Fruit fly (Drosophila melanogaster): Measurements from ENCODE around the gene Crg-1.

Gene Crg-1

DNA sequence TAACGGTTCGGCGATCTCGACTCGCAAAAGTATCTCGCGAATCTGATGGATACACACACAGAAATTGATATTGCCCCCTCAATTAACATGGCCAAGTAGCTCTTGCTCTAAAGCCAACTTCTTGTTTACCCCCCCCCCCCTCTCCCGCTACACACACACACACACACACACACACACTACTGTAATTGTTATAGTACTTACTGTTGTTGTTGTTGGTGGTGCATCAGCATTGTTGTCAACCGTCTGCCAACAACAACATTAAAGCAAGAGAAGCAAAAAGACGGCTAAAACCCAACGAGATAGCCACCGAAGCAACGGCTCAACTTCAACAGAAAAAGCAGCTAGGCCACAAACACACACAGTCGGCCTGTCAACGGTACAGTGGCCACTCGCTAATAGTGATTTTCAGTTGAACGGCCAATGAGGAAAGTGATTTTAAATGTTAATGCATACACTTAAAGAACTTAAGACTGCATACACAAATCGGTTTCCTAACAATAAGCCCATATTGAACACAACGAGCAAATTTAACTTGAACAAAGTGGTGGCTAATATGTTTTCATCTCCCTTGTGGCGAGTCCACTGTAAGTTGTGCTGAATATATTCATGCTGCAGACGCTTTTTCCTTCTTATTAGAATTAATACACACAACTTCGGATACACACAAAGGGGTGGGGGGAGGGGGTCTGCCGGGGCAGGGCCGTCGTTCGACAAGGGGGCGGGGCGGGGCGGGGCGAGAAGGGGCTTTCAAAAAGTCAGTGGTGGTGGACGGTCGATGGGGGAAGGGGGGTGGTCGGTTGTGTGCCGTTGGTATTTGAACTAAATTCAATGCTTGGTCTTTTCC lies 42.6 kb upstream of the Crg-1 start (continued):
- TF ChIP-seq Eip78C (GFP tag) (peak; percentile 86), CG15336 (GFP tag; IDR thresholded peaks at IDR 0.05) (peak; percentile 91), esn (GFP tag; optimal IDR thresholded peaks at IDR 0.05) (peak; percentile 75), Met (GFP tag; optimal IDR thresholded peaks at IDR 0.05) (peak; percentile 71), CG32006 (GFP tag; optimal IDR thresholded peaks at IDR 0.05) (peak; percentile 91), CG10631 (GFP tag; optimal IDR thresholded peaks at IDR 0.05) (peak; percentile 83), CG9139 (GFP tag; optimal IDR thresholded peaks at IDR 0.05) (peak; percentile 21), net (GFP tag; optimal IDR thresholded peaks at IDR 0.05) (peak; percentile 74), CG6163 (GFP tag; IDR thresholded peaks at IDR 0.05) (peak; percentile 88), CG6792 (GFP tag; optimal IDR thresholded peaks at IDR 0.05) (peak; percentile 76)

DNA sequence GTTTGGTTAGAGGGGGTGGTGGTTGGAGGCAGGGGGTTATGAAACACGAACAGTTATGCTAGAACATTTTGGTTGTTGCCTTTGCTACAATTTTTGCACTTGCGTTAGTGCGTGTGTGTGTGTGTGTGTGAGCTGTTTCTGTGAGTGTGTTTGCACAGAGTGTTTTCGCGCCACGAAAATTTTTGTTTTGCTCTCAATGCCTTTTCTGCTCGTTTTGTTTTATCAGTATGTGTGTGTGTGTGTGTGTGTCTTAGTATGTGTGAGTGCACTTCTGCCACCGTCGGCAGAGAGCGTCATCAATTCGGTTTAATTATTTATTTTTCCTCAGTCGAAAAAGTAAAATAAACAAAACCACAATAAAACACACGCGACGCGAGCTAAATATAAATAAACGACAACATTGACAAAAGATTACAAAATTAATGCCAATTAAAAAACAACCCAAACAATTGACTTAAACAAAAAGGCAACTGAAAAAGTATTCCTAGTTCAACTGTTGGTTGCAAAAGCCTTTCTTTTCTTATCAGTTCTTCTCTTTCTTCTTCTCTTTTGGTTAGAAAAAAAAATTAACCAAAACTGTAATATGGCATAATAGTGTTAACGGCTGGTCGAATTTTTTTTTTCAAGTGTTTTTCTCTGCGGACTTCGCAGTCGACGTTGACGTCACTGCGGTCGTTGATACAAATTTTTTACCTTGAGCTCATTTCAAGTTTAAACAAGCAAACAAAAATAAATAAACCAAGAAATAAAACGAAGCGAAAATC lies 31.5 kb upstream of the Crg-1 start:
- TF ChIP-seq Met (GFP tag; optimal IDR thresholded peaks at IDR 0.05) (peak; percentile 83), pdm3 (GFP tag; optimal IDR thresholded peaks at IDR 0.05) (peak; percentile 66), Blimp-1 (GFP tag; optimal IDR thresholded peaks at IDR 0.05) (peak; percentile 71), eg (GFP tag; IDR thresholded peaks at IDR 0.05) (peak; percentile 75), CG31627 (GFP tag; optimal IDR thresholded peaks at IDR 0.05) (peak; percentile 83), CG7368 (GFP tag; optimal IDR thresholded peaks at IDR 0.05) (peak; percentile 30), salr (GFP tag; optimal IDR thresholded peaks at IDR 0.05) (no peak), Sox14 (GFP tag; optimal IDR thresholded peaks at IDR 0.05) (peak; percentile 77), Hr39 (GFP tag; optimal IDR thresholded peaks at IDR 0.05) (peak; percentile 82), cyc (GFP tag; optimal IDR thresholded peaks at IDR 0.05) (peak; percentile 74), CG32006 (GFP tag; optimal IDR thresholded peaks at IDR 0.05) (peak; percentile 22), CG1621 (tag; optimal IDR thresholded peaks at IDR 0.05) (no peak), Smox (GFP tag; optimal IDR thresholded peaks at IDR 0.05) (peak; percentile 84), esn (GFP tag; optimal IDR thresholded peaks at IDR 0.05) (peak; percentile 88), CG15336 (GFP tag; IDR thresholded peaks at IDR 0.05) (peak; percentile 62), Gug (GFP tag; IDR thresholded peaks at IDR 0.05) (peak; percentile 40; the same call in 1 of the 2 replicates), CG8119 (GFP tag; IDR thresholded peaks at IDR 0.05) (peak; percentile 63; the same call in 1 of the 3 replicates), achi (GFP tag; optimal IDR thresholded peaks at IDR 0.05) (peak; percentile 55), dac (GFP tag; optimal IDR thresholded peaks at IDR 0.05) (no peak), Hr4 (GFP tag; optimal IDR thresholded peaks at IDR 0.05) (no peak), OdsH (GFP tag; optimal IDR thresholded peaks at IDR 0.05) (peak; percentile 68), Sox15 (GFP tag; optimal IDR thresholded peaks at IDR 0.05) (peak; percentile 58), CG3032 (tag; optimal IDR thresholded peaks at IDR 0.05) (peak; percentile 27), vri (GFP tag; optimal IDR thresholded peaks at IDR 0.05) (peak; percentile 95), Hr38 (GFP tag; optimal IDR thresholded peaks at IDR 0.05) (no peak), CG10631 (GFP tag; optimal IDR thresholded peaks at IDR 0.05) (peak; percentile 49), CG4318 (GFP tag; optimal IDR thresholded peaks at IDR 0.05) (no peak), ss (GFP tag; optimal IDR thresholded peaks at IDR 0.05) (peak; percentile 64 to 65), fd59A (GFP tag; optimal IDR thresholded peaks at IDR 0.05) (no peak), CG11902 (GFP tag; optimal IDR thresholded peaks at IDR 0.05) (peak; percentile 62), net (GFP tag; optimal IDR thresholded peaks at IDR 0.05) (peak; percentile 60), CG16779 (tag; optimal IDR thresholded peaks at IDR 0.05) (peak; percentile 48), Eip75B (GFP tag; optimal IDR thresholded peaks at IDR 0.05) (peak; percentile 77), spab (GFP tag; optimal IDR thresholded peaks at IDR 0.05) (peak; percentile 27), CG34406 (GFP tag; optimal IDR thresholded peaks at IDR 0.05) (peak; percentile 85), CG3919 (GFP tag; optimal IDR thresholded peaks at IDR 0.05) (peak; percentile 56), Ets21C (GFP tag; optimal IDR thresholded peaks at IDR 0.05) (peak; percentile 76), topi (GFP tag; optimal IDR thresholded peaks at IDR 0.05) (peak; percentile 89), CG6808 (GFP tag; optimal IDR thresholded peaks at IDR 0.05) (peak; percentile 57), Eip78C (GFP tag) (peak; percentile 93), fd85E (GFP tag; optimal IDR thresholded peaks at IDR 0.05) (peak; percentile 29), CG8632 (GFP tag; optimal IDR thresholded peaks at IDR 0.05) (peak; percentile 76), Sox102F (GFP tag; optimal IDR thresholded peaks at IDR 0.05) (peak; percentile 80)
